Worm (Caenorhabditis elegans) whole organism, L4/young adult: ENCODE results near the gene Y40B10A.11.
"Not testable (repeated sequence)": the region's sequence is repeated elsewhere in the genome, so short reads cannot be mapped to it uniquely, and the experiment has no call there.

Experiments used
- W03F9.2 ChIP-seq: fragments of 150-350 bp; optimal IDR thresholded peaks from 2 replicates; lab custom pipeline; 2014; ENCODE audit warnings: missing biosample characterization, missing genetic modification characterization
- him-1 ChIP-seq: sonication (generic microtip); optimal IDR thresholded peaks from 2 replicates; lab custom pipeline; 2016; ENCODE audit warnings: missing genotype, missing genetic modification reagents, missing genetic modification characterization, missing compliant biosample characterization

DNA sequence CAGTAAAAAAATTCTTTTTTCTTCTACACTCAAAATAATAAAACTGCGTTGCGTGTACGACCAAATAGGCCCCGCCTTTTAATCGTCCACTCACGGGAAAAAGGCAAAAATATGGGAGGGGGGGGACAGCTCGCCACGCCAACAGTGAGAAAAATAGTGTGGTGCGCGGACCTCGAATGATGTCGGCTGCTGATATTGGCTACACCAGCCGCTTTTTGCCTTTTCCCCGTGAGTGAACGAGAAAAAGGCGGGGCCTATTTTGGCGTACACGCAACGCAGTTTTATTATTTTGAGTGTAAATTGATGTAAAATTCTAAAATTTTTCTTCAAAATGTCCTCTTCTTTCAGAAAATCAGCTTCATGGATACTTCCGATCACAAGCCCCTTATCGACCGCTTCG, 38.9 kb upstream of the Y40B10A.11 start, which contains the start of gene ztf-28:
- TF ChIP-seq him-1; W03F9.2 (tag; lab: Kevin White, UChicago): not testable (repeated sequence)
